Worm (Caenorhabditis elegans): ENCODE results near the gene F12A10.8.
A peak's percentile ranks its signal among the peaks of the same experiment; 100 is the strongest.

F12A10.8 gene

DNA sequence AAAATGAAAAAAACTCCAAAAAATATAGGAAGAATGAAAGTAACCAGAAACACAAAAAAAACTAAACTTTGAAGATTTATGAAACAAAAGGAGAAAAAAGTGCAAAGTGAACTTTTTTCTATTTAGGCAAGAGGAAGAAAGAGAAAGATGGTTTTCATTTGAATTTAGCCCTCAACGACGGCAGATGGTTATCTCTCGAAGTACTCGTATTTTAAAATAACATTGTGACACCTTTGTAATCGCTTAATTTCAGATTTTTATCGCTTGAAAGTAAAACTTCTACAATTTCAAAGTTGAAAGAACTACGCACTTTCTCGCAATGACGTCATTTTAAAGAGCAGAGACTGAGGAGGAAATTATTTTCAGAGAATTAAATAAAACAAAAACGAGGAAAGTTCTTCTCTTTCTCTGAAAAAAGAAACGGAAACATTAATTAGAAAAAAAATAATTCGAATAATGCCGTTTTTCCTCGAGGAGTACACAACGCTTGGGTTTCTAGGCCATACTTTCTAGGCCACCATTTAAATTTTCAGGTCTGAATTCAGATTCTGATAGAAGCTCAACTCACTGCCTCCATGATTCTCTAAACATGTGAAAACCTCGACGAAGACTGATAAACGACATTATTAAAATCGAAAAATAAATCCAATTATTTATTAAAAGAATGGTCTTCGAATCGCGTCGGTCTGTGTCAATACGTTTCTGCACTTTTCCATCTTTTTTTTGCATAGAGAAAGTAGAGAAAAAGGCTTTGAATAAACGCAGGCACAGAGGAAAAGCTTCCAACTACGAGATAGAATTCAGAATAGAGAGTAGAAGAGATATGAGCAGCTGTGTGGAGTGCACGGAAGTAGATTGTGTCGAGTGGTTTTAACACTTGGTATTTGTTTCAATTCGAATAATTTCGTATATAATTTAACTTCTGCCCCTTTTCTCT, 10.8 kb upstream of the F12A10.8 start (continued):
- TF ChIP-seq ceh-90 (tag; optimal IDR thresholded peaks at IDR 0.05), result peak; percentile 82
- TF ChIP-seq Y116A8C.19 (tag; optimal IDR thresholded peaks at IDR 0.05; ENCODE audit: borderline replicate concordance), result no peak
- TF ChIP-seq hpl-2 (GFP tag; optimal IDR thresholded peaks at IDR 0.05), result no peak
- TF ChIP-seq C34B4.2 (tag; optimal IDR thresholded peaks at IDR 0.05), result no peak
- TF ChIP-seq fkh-10 (GFP tag; optimal IDR thresholded peaks at IDR 0.05), result no peak

DNA sequence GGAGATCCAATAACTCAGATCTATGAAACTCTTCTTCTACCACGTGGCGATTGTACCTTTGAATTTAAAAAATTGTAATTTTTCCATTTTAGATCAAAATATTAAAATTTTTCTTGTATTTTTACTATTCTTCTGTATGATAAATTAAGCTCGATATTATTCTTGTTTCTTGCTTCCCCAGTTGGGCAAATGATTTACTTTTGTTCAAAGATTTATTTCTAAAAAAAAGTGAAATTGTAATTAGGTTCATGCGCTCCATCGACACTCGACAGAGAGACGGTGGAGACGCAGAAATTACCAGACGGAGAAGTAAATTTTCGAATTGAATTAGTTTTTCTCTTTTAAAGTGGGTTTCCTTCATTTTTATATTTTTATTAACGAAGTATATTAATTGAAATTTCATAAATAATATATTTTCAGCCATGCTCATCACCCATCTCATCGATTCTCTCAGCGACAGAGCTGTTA, 5.0 kb upstream of the F12A10.8 start, which contains the start of gene npp-24:
npp-24 (plus strand) TSS at position 51 of the 468 bp plus-strand sequence.
- TF ChIP-seq mdl-1 (tag; optimal IDR thresholded peaks at IDR 0.05) (no peak), lin-35 (GFP tag; optimal IDR thresholded peaks at IDR 0.05) (peak in 1 of 2 experiments; percentile 24), nhr-28 (tag; optimal IDR thresholded peaks at IDR 0.05) (no peak), dpl-1 (GFP tag; optimal IDR thresholded peaks at IDR 0.05) (peak in 1 of 3 experiments; percentile 45), efl-1 (optimal IDR thresholded peaks at IDR 0.05) (peak; percentile 20 to 23), efl-1 (GFP tag; optimal IDR thresholded peaks at IDR 0.05 in 1 of 2) (peak in 1 of 2 experiments; percentile 17), lsy-2 (tag; optimal IDR thresholded peaks at IDR 0.05) (peak in 1 of 2 experiments; percentile 33), tlp-1 (tag; optimal IDR thresholded peaks at IDR 0.05) (no peak), lin-14 (GFP tag; optimal IDR thresholded peaks at IDR 0.05) (no peak), rnt-1 (tag; optimal IDR thresholded peaks at IDR 0.05) (no peak), lir-3 (tag; optimal IDR thresholded peaks at IDR 0.05; ENCODE audit: poor library complexity) (no peak), ceh-82 (tag; optimal IDR thresholded peaks at IDR 0.05) (no peak), alr-1 (tag; optimal IDR thresholded peaks at IDR 0.05; ENCODE audit: borderline replicate concordance) (no peak), skn-1 (tag; optimal IDR thresholded peaks at IDR 0.05) (no peak), nhr-12 (tag; optimal IDR thresholded peaks at IDR 0.05) (no peak), elt-2 (tag; optimal IDR thresholded peaks at IDR 0.05) (no peak), unc-130 (tag; optimal IDR thresholded peaks at IDR 0.05) (no peak), unc-62 (GFP tag; optimal IDR thresholded peaks at IDR 0.05) (no peak), nhr-19 (GFP tag; conservative IDR thresholded peaks at IDR 0.05) (no peak), tbx-2 (tag; optimal IDR thresholded peaks at IDR 0.05) (no peak), pqm-1 (tag; optimal IDR thresholded peaks at IDR 0.05) (no peak), lin-15B (tag; optimal IDR thresholded peaks at IDR 0.05) (peak; percentile 28), fkh-10 (GFP tag; optimal IDR thresholded peaks at IDR 0.05) (no peak), aly-2 (tag; optimal IDR thresholded peaks at IDR 0.05) (no peak), ztf-4 (tag; optimal IDR thresholded peaks at IDR 0.05) (no peak), blmp-1 (tag; optimal IDR thresholded peaks at IDR 0.05) (peak; percentile 95)

DNA sequence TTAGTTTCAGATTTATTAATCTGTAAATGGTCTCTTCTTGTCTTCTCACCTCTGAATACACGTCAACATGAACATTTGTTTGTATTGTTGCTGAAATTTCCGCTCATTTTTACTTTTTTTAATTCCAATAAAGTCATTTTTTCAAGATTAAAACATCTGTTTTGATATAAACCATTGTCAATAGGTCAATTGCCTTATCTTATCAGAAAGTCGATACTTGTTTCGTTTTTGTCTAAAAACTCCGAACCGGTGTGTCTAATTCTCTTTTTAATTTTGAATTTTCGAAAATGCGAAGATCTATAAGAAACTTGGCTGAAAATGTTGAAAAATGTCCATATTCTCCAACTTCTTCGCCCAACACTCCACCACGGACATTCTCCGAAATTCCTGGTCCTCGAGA, 2.9 kb upstream of the F12A10.8 start, which contains the start of gene cyp-44A1:
cyp-44A1 (plus strand) TSS at position 285 of the 400 bp plus-strand sequence.
- TF ChIP-seq elt-2 (tag; optimal IDR thresholded peaks at IDR 0.05), result peak; percentile 40
- no peak for TF ChIP-seq skn-1 (tag; optimal IDR thresholded peaks at IDR 0.05)

DNA sequence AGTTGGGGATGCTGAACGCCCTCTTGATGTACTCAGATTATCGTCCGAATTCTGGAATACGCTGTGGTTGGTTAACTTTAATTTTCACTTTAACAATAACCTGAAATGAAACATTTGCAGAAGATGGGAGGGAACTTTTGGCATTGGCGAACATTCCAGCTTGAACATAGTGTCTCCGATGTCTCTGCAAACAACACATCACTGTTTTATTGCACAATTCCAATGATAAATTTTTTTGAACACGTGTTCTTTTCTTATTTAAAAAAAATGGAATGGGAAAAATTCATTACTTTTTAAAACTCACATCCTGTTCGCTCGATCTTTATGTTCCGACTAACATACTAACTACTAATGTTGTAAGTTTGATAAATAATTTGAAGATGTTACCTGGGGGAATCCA, 394 bp downstream of the F12A10.8 start, which contains the start of gene fzy-1:
fzy-1 (plus strand) TSS at position 301 of the 400 bp plus-strand sequence.
- TF ChIP-seq nhr-12 (tag; optimal IDR thresholded peaks at IDR 0.05) (no peak), mef-2 (tag; optimal IDR thresholded peaks at IDR 0.05) (no peak), hlh-17 (GFP tag; optimal IDR thresholded peaks at IDR 0.05; ENCODE audit: borderline replicate concordance) (no peak), elt-3 (tag; optimal IDR thresholded peaks at IDR 0.05) (no peak), nhr-77 (tag; optimal IDR thresholded peaks at IDR 0.05) (no peak)
